Worm (Caenorhabditis elegans): ENCODE measurements around the gene Y119D3B.21.

The Y119D3B.21 gene

ce11 chrIII:1221995-1222394, 7.2 kb downstream of the Y119D3B.21 start:
- TF ChIP-seq nhr-77 (tag; optimal IDR thresholded peaks at IDR 0.05) (no peak), mdt-29 (GFP tag; IDR thresholded peaks at IDR 0.05) (no peak), Y48G9A.11 (GFP tag; IDR thresholded peaks at IDR 0.05) (no peak), mxl-3 (GFP tag; optimal IDR thresholded peaks at IDR 0.05) (no peak), set-16 (GFP tag; IDR thresholded peaks at IDR 0.05) (no peak), lir-3 (tag; optimal IDR thresholded peaks at IDR 0.05) (no peak), saeg-2 (GFP tag; IDR thresholded peaks at IDR 0.05) (no peak), attf-4 (tag; optimal IDR thresholded peaks at IDR 0.05) (no peak), aly-2 (tag; optimal IDR thresholded peaks at IDR 0.05) (no peak), hlh-11 (tag; optimal IDR thresholded peaks at IDR 0.05) (peak; percentile 26), nhr-111 (GFP tag; optimal IDR thresholded peaks at IDR 0.05) (no peak), pha-4 (GFP tag; IDR thresholded peaks at IDR 0.05) (no peak), pha-4 (tag; optimal IDR thresholded peaks at IDR 0.05) (no peak), ceh-44 (GFP tag; IDR thresholded peaks at IDR 0.05) (no peak), unc-130 (GFP tag; optimal IDR thresholded peaks at IDR 0.05) (no peak), php-3 (GFP tag; IDR thresholded peaks at IDR 0.05) (no peak), ceh-82 (tag; optimal IDR thresholded peaks at IDR 0.05) (no peak), hif-1 (tag; optimal IDR thresholded peaks at IDR 0.05) (no peak), nhr-76 (tag; optimal IDR thresholded peaks at IDR 0.05) (no peak), nhr-11 (tag; optimal IDR thresholded peaks at IDR 0.05) (no peak), egl-43 (GFP tag; IDR thresholded peaks at IDR 0.05) (no peak), tag-97 (GFP tag; IDR thresholded peaks at IDR 0.05) (no peak), daf-16 (GFP tag; optimal IDR thresholded peaks at IDR 0.05) (no peak), daf-16 (tag; optimal IDR thresholded peaks at IDR 0.05) (peak; percentile 31), ceh-20 (GFP tag; IDR thresholded peaks at IDR 0.05) (no peak), Y5F2A.4 (GFP tag; optimal IDR thresholded peaks at IDR 0.05) (no peak), Y105C5A.15 (GFP tag; IDR thresholded peaks at IDR 0.05) (no peak), ceh-28 (tag; optimal IDR thresholded peaks at IDR 0.05) (peak; percentile 25), daf-12 (tag; optimal IDR thresholded peaks at IDR 0.05) (no peak), gei-8 (GFP tag; optimal IDR thresholded peaks at IDR 0.05) (no peak), Y75B8A.6 (GFP tag; IDR thresholded peaks at IDR 0.05) (no peak), T20F7.1 (GFP tag; optimal IDR thresholded peaks at IDR 0.05) (no peak), zag-1 (tag; optimal IDR thresholded peaks at IDR 0.05) (no peak), mep-1 (tag; optimal IDR thresholded peaks at IDR 0.05) (no peak), unc-39 (tag; optimal IDR thresholded peaks at IDR 0.05) (no peak), F26F4.8 (GFP tag; conservative IDR thresholded peaks at IDR 0.05) (no peak), zfp-2 (tag; optimal IDR thresholded peaks at IDR 0.05) (no peak), nhr-6 (tag; optimal IDR thresholded peaks at IDR 0.05) (no peak), tra-1 (GFP tag; IDR thresholded peaks at IDR 0.05) (no peak), aha-1 (tag) (no peak), dmd-6 (GFP tag; IDR thresholded peaks at IDR 0.05) (peak; percentile 46), ZK546.5 (tag; optimal IDR thresholded peaks at IDR 0.05) (no peak), dpl-1 (GFP tag; optimal IDR thresholded peaks at IDR 0.05) (no peak), ceh-32 (tag; optimal IDR thresholded peaks at IDR 0.05; ENCODE audit: poor library complexity) (no peak), hlh-30 (tag; optimal IDR thresholded peaks at IDR 0.05; ENCODE audit: insufficient read depth) (peak; percentile 5), nhr-25 (tag; optimal IDR thresholded peaks at IDR 0.05; ENCODE audit: borderline replicate concordance, insufficient read depth) (no peak), ctbp-1 (GFP tag; IDR thresholded peaks at IDR 0.05) (no peak), nhr-102 (tag; optimal IDR thresholded peaks at IDR 0.05) (no peak), duxl-1 (tag; optimal IDR thresholded peaks at IDR 0.05; ENCODE audit: poor library complexity) (no peak), fkh-10 (GFP tag; optimal IDR thresholded peaks at IDR 0.05) (no peak), dmd-9 (GFP tag; IDR thresholded peaks at IDR 0.05) (no peak), lin-1 (GFP tag; IDR thresholded peaks at IDR 0.05) (no peak), spr-3 (GFP tag; optimal IDR thresholded peaks at IDR 0.05) (no peak)

Data from whole organism, L4 larva.